Fruit fly (Drosophila melanogaster) Kc167 (cell line): ENCODE results near the gene CG12506.

ENCODE experiments used
- Myc ChIP-seq: fragments of >200 bp; optimal IDR thresholded peaks from 2 replicates; lab custom pipeline; 2017; ENCODE audit warnings: missing external identifiers
- Sin3A ChIP-seq: fragments of >200 bp; optimal IDR thresholded peaks from 2 replicates; lab custom pipeline; 2018; ENCODE audit warnings: missing external identifiers
- h ChIP-seq: fragments of >200 bp; optimal IDR thresholded peaks from 3 replicates; lab custom pipeline; 2018; ENCODE audit warnings: missing external identifiers
- insv ChIP-seq: fragments of >200 bp; optimal IDR thresholded peaks from 3 replicates; lab custom pipeline; 2018; ENCODE audit warnings: missing external identifiers
- psq ChIP-seq: fragments of >200 bp; optimal IDR thresholded peaks from 2 replicates; lab custom pipeline; 2017; ENCODE audit warnings: missing external identifiers
- ttk ChIP-seq: sonication (Bioruptor generic); optimal IDR thresholded peaks from 2 replicates; lab custom pipeline; 2017; ENCODE audit warnings: missing external identifiers

Gene CG12506

dm6 chr2L:750299-750698 is 23.0 kb upstream of the CG12506 start:
- TF ChIP-seq Sin3A (lab: Kevin White, UChicago) = no peak
- TF ChIP-seq psq (lab: Kevin White, UChicago) = no peak

dm6 chr2L:776236-776635 is 2.9 kb downstream of the CG12506 start, which contains the start of gene CG13946:
TSS of gene CG13946 (plus strand) at chr2L:776536.
- no peak for TF ChIP-seq psq (lab: Kevin White, UChicago)
- TF ChIP-seq insv = no peak
- no peak for TF ChIP-seq Sin3A (lab: Kevin White, UChicago)
- no peak for TF ChIP-seq Myc (lab: Kevin White, UChicago)
- TF ChIP-seq ttk (lab: Kevin White, UChicago) = no peak
- no peak for TF ChIP-seq h

DNA sequence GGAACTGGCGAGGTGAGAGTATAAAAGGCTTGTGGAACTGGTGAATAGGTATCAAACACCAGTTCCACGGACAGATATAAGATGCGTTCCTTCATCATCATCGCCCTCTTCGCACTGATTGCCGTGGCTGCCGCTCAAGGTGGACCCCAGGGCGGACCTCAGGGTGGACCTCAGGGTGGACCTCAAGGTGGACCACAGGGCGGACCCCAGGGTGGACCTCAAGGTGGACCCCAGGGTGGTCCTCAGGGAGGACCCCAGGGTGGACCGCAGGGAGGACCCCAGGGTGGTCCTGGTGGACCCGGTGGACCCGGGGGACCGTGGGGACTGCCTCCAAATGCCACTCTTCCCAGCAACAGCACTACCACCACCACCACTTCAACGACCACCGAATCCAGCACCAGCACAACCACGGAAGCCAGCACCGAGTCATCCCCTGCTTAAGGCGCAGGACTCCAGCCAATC is 5.8 kb downstream of the CG12506 start, which contains the start of gene CG13947:
TSS of gene CG13947 (plus strand) at position 51 of the 462 bp plus-strand sequence.
- TF ChIP-seq Myc (lab: Kevin White, UChicago) = no peak

DNA sequence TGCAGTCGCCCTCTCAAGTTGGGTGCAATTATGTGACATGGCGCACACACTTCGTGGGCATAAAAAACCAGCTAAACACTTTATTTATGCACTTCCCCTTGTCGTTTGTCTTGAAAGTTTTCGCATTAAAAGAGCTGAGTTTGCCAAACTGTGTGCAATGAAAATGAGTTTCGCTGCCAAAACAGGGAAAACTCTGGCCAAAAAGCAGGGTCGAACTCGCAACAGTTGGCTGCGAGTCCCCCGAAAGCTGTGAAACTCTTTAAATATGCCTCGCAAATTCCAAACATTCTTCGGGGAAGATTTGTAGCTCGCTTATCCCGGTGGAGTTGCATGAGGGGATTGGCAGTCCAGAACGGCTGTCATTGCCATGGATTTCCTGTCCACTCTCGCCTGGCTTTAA is 6.8 kb downstream of the CG12506 start, which contains the start of gene Gr21a:
TSS of gene Gr21a (plus strand) at position 301 of the 400 bp plus-strand sequence.
- TF ChIP-seq Sin3A (lab: Kevin White, UChicago) (no peak), psq (lab: Kevin White, UChicago) (no peak), h (no peak), insv (no peak), Myc (lab: Kevin White, UChicago) (no peak), ttk (lab: Kevin White, UChicago) (no peak)

- TF ChIP-seq Sin3A (lab: Kevin White, UChicago) (no peak), ttk (lab: Kevin White, UChicago) (no peak), psq (lab: Kevin White, UChicago) (no peak), Myc (lab: Kevin White, UChicago) (no peak), insv (no peak), h (no peak)
Observed at dm6 chr2L:780851-781250, 7.5 kb downstream of the CG12506 start.

- TF ChIP-seq ttk (lab: Kevin White, UChicago) (no peak), Sin3A (lab: Kevin White, UChicago) (no peak), Myc (lab: Kevin White, UChicago) (no peak), insv (no peak), h (no peak), psq (lab: Kevin White, UChicago) (no peak)
Observed at dm6 chr2L:784036-784435, 10.7 kb downstream of the CG12506 start, which contains the start of gene CG3544. TSS of gene CG3544 (plus strand) at chr2L:784336.

- TF ChIP-seq h (no peak), psq (lab: Kevin White, UChicago) (no peak), Myc (lab: Kevin White, UChicago) (no peak), ttk (lab: Kevin White, UChicago) (no peak)
Observed at dm6 chr2L:789966-790365, 16.6 kb downstream of the CG12506 start.

DNA sequence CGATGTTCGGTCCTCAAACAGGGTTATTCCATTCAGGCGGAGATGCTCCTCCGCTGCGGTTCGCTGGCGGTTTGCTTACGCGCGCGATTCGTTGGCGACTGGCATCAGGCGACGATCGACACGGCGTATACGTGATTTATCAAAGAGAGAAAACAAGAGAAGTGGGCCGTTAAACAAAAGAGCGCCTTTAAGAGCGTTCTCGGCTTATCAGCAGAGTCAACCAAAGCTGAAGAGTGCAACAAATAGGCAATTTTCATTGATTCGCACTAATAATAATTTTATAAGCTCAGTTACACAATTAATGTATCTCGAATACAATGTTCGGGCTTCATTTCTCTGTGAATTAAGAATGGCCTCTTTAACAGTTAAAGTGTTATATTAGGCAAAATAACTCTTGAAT is 17.4 kb downstream of the CG12506 start, which contains the start of gene Pkg21D:
TSS of gene Pkg21D (minus strand) at position 101 of the 400 bp plus-strand sequence.
- no peak for TF ChIP-seq insv
- no peak for TF ChIP-seq Sin3A (lab: Kevin White, UChicago)
- no peak for TF ChIP-seq psq (lab: Kevin White, UChicago)
- TF ChIP-seq h = no peak
- no peak for TF ChIP-seq Myc (lab: Kevin White, UChicago)
- no peak for TF ChIP-seq ttk (lab: Kevin White, UChicago)

DNA sequence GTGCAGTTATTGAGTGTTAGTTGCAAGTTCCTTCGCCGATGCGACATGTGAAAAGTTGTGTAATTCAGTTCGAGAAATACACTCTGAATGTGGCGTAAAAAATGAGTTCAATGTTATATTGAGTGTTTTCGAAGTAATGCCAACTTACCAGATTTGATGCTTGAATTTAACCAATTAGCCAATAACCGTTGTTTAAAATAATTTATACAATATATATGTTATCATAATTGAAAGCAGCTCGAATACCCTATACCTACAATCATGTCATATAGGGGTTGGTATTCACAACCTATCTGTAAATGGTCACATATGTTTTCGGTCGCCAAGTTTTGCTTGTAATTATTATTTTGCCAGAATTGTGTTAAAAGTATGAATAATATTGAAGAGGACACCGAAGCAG is 36.9 kb downstream of the CG12506 start, which contains the start of gene Nnf1b:
TSS of gene Nnf1b (plus strand) at position 301 of the 400 bp plus-strand sequence.
- no peak for TF ChIP-seq psq (lab: Kevin White, UChicago)
- TF ChIP-seq ttk (lab: Kevin White, UChicago) = no peak
- no peak for TF ChIP-seq Sin3A (lab: Kevin White, UChicago)
- no peak for TF ChIP-seq Myc (lab: Kevin White, UChicago)
- TF ChIP-seq h = no peak
- TF ChIP-seq insv = no peak

DNA sequence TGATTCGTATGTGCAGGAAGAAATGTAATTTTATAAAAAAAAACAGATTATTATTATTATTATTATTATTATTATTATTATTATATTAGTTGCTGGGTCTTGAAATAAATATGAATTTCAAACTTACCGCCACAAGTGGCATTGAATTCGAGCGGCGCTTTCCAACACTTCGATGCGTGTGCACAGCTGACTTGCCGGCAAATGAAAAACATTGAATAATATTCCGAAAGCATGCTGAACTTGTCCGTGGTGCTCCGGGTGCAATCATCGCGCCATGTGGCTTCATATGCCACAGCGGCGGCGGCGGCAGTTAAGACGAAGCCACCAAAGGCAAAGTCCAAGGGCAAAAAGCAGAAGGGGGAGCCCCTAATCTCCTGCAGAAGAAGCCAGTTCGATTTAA is 38.1 kb downstream of the CG12506 start, which contains the start of gene Dbp21E2:
TSS of gene Dbp21E2 (plus strand) at position 180 of the 400 bp plus-strand sequence.
- no peak for TF ChIP-seq h
- TF ChIP-seq ttk (lab: Kevin White, UChicago) = no peak
- no peak for TF ChIP-seq psq (lab: Kevin White, UChicago)
- no peak for TF ChIP-seq insv
- no peak for TF ChIP-seq Myc (lab: Kevin White, UChicago)
- no peak for TF ChIP-seq Sin3A (lab: Kevin White, UChicago)

- TF ChIP-seq ttk (lab: Kevin White, UChicago) = no peak
- no peak for TF ChIP-seq psq (lab: Kevin White, UChicago)
- TF ChIP-seq Sin3A (lab: Kevin White, UChicago) = no peak
- no peak for TF ChIP-seq Myc (lab: Kevin White, UChicago)
- TF ChIP-seq h = no peak
- no peak for TF ChIP-seq insv
Observed at dm6 chr2L:815785-816389, 42.5 kb downstream of the CG12506 start, which contains the start of the genes Saf6 and Pex12. TSS of gene Saf6 (minus strand) at chr2L:815950. TSS of gene Pex12 (plus strand) at chr2L:815993.

DNA sequence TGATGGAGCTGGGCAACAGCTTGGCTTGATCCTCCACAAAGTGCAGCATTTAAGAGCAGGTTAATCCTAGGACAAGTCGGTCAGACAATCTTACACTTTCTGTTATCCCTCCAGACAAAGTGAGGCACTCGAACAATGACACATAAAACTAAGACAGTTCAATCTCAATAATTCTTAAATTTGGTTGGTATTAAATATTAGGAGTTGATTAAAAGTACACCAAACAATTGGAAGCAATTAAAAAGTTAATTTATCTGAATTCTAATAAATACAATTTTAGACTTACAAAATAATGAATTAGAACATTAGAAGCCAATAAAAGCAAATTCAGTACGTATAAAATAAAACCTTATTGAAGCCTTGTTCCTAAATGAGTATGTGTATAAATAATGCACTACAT is 44.5 kb downstream of the CG12506 start, which contains the start of gene CG15880:
TSS of gene CG15880 (minus strand) at position 101 of the 400 bp plus-strand sequence.
- no peak for TF ChIP-seq psq (lab: Kevin White, UChicago)
